Worm (Caenorhabditis elegans): ENCODE measurements around the gene C39D10.7.

ce11 chrX:7880848-7881247 is 32.9 kb downstream of the C39D10.7 start, which contains the start of gene C39D10.8:
- no peak for TF ChIP-seq med-1 (GFP tag; optimal IDR thresholded peaks at IDR 0.05; ENCODE audit: insufficient read depth)
- no peak for TF ChIP-seq T22C8.4 (GFP tag; IDR thresholded peaks at IDR 0.05)
- TF ChIP-seq ztf-23 (GFP tag; IDR thresholded peaks at IDR 0.05): no peak
- no peak for TF ChIP-seq klf-2 (GFP tag; conservative IDR thresholded peaks at IDR 0.05)
- no peak for TF ChIP-seq tab-1 (GFP tag; IDR thresholded peaks at IDR 0.05)
- TF ChIP-seq flt-1 (GFP tag; IDR thresholded peaks at IDR 0.05): no peak
- TF ChIP-seq ztf-29 (GFP tag; IDR thresholded peaks at IDR 0.05): no peak
- TF ChIP-seq ref-1 (GFP tag; conservative IDR thresholded peaks at IDR 0.05): no peak

Data from whole organism, midembryonic.